Fruit fly (Drosophila melanogaster) whole organism, prepupa: ENCODE results near the gene abd-A.

Experiments used
- CG10669 ChIP-seq: fragments of 200-800 bp; sonication (Bioruptor generic); optimal IDR thresholded peaks from 3 replicates; lab custom pipeline; 2018; ENCODE audit warnings: missing biosample characterization, mild to moderate bottlenecking, missing genetic modification characterization, moderate library complexity
- CG11762 ChIP-seq: fragments of 200-800 bp; sonication (Bioruptor generic); optimal IDR thresholded peaks from 3 replicates; lab custom pipeline; 2016; ENCODE audit warnings: missing biosample characterization, missing genetic modification characterization; ENCODE audit not compliant: insufficient read depth
- CG11902 ChIP-seq: fragments of 200-800 bp; sonication (Bioruptor generic); optimal IDR thresholded peaks from 3 replicates; lab custom pipeline; 2016; ENCODE audit warnings: missing biosample characterization, missing genetic modification characterization
- CG1621 ChIP-seq: fragments of 200-800 bp; sonication (Bioruptor generic); optimal IDR thresholded peaks from 3 replicates; lab custom pipeline; 2018; ENCODE audit warnings: missing biosample characterization, mild to moderate bottlenecking, missing genetic modification characterization
- CG3032 ChIP-seq: fragments of 200-800 bp; optimal IDR thresholded peaks from 2 replicates; lab custom pipeline; 2019; ENCODE audit warnings: missing biosample characterization, mild to moderate bottlenecking, missing genetic modification characterization, moderate library complexity
- CG31627 ChIP-seq: fragments of 200-800 bp; sonication (Bioruptor generic); optimal IDR thresholded peaks from 3 replicates; lab custom pipeline; 2016; ENCODE audit warnings: missing biosample characterization, missing genetic modification characterization
- CG32006 ChIP-seq: fragments of 200-800 bp; sonication (Bioruptor generic); optimal IDR thresholded peaks from 3 replicates; lab custom pipeline; 2017; ENCODE audit warnings: missing biosample characterization, mild to moderate bottlenecking, missing genetic modification characterization
- CG3919 ChIP-seq: fragments of 200-800 bp; sonication (Bioruptor generic); optimal IDR thresholded peaks from 3 replicates; lab custom pipeline; 2016; ENCODE audit warnings: missing biosample characterization, missing genetic modification characterization
- CG4318 ChIP-seq: fragments of 200-800 bp; sonication (Bioruptor generic); optimal IDR thresholded peaks from 3 replicates; lab custom pipeline; 2017; ENCODE audit warnings: missing biosample characterization, mild to moderate bottlenecking, missing genetic modification characterization
- CG6276 ChIP-seq: fragments of 200-800 bp; sonication (Bioruptor generic); optimal IDR thresholded peaks from 2 replicates; lab custom pipeline; 2017; ENCODE audit warnings: missing biosample characterization, mild to moderate bottlenecking, missing genetic modification characterization
- CG6854 ChIP-seq: fragments of 200-800 bp; sonication (Bioruptor generic); optimal IDR thresholded peaks from 2 replicates; lab custom pipeline; 2017; ENCODE audit warnings: missing biosample characterization, mild to moderate bottlenecking, missing genetic modification characterization
- CG7368 ChIP-seq: fragments of 200-800 bp; sonication (Bioruptor generic); optimal IDR thresholded peaks from 3 replicates; lab custom pipeline; 2016; ENCODE audit warnings: missing biosample characterization, missing genetic modification characterization
- CG8319 ChIP-seq: fragments of 200-800 bp; sonication (Bioruptor generic); optimal IDR thresholded peaks from 3 replicates; lab custom pipeline; 2016; ENCODE audit warnings: missing biosample characterization, missing genetic modification characterization
- Eip75B ChIP-seq: fragments of 200-800 bp; sonication (Bioruptor generic); optimal IDR thresholded peaks from 3 replicates; lab custom pipeline; 2016; ENCODE audit warnings: missing biosample characterization, missing genetic modification characterization
- Eip78C ChIP-seq: fragments of 200-800 bp; sonication (Bioruptor generic); peaks from one replicate; lab custom pipeline; 2016; ENCODE audit warnings: missing biosample characterization, missing genetic modification characterization
- Ets96B ChIP-seq: fragments of 200-800 bp; optimal IDR thresholded peaks from 2 replicates; lab custom pipeline; 2019; ENCODE audit warnings: missing biosample characterization, mild to moderate bottlenecking, missing genetic modification characterization, moderate library complexity
- Lpt ChIP-seq: fragments of 200-800 bp; sonication (Bioruptor generic); optimal IDR thresholded peaks from 3 replicates; lab custom pipeline; 2016; ENCODE audit warnings: missing biosample characterization, missing genetic modification characterization
- Met ChIP-seq: fragments of 200-800 bp; sonication (Bioruptor generic); optimal IDR thresholded peaks from 3 replicates; lab custom pipeline; 2016; ENCODE audit warnings: missing biosample characterization, missing genetic modification characterization
- Smox ChIP-seq: fragments of 200-800 bp; sonication (Bioruptor generic); optimal IDR thresholded peaks from 3 replicates; lab custom pipeline; 2016; ENCODE audit warnings: missing biosample characterization, missing genetic modification characterization
- Sox102F ChIP-seq: fragments of 200-800 bp; sonication (Bioruptor generic); optimal IDR thresholded peaks from 2 replicates; lab custom pipeline; 2016; ENCODE audit warnings: missing biosample characterization, mild to moderate bottlenecking, missing genetic modification characterization
- Sox14 ChIP-seq: fragments of 200-800 bp; sonication (Bioruptor generic); optimal IDR thresholded peaks from 3 replicates; lab custom pipeline; 2016; ENCODE audit warnings: missing biosample characterization, missing genetic modification characterization
- Sox15 ChIP-seq: fragments of 200-800 bp; sonication (Bioruptor generic); optimal IDR thresholded peaks from 3 replicates; lab custom pipeline; 2016; ENCODE audit warnings: missing biosample characterization, missing genetic modification characterization
- achi ChIP-seq: fragments of 200-800 bp; sonication (Bioruptor generic); optimal IDR thresholded peaks from 3 replicates; lab custom pipeline; 2016; ENCODE audit warnings: missing biosample characterization, missing genetic modification characterization
- dsx ChIP-seq: fragments of 200-800 bp; optimal IDR thresholded peaks from 3 replicates; lab custom pipeline; 2019; ENCODE audit warnings: missing biosample characterization, mild to moderate bottlenecking, missing genetic modification characterization, moderate library complexity; ENCODE audit not compliant: poor library complexity, severe bottlenecking
- eg ChIP-seq: fragments of 200-800 bp; sonication (Bioruptor generic); IDR thresholded peaks from 3 replicates; pipeline ENCODE4 v1.3.6; 2022; ENCODE audit warnings: missing biosample characterization, missing genetic modification characterization
- esn ChIP-seq: fragments of 200-800 bp; sonication (Bioruptor generic); optimal IDR thresholded peaks from 2 replicates; lab custom pipeline; 2016; ENCODE audit warnings: missing biosample characterization, mild to moderate bottlenecking, missing genetic modification characterization, moderate library complexity
- fd85E ChIP-seq: fragments of 200-800 bp; sonication (Bioruptor generic); optimal IDR thresholded peaks from 3 replicates; lab custom pipeline; 2016; ENCODE audit warnings: missing biosample characterization, missing genetic modification characterization
- fkh ChIP-seq: fragments of 200-800 bp; sonication (Bioruptor generic); optimal IDR thresholded peaks from 3 replicates; lab custom pipeline; 2017; ENCODE audit warnings: missing biosample characterization, mild to moderate bottlenecking, missing genetic modification characterization, moderate library complexity
- lz ChIP-seq: fragments of 200-800 bp; sonication (Bioruptor generic); optimal IDR thresholded peaks from 3 replicates; lab custom pipeline; 2016; ENCODE audit warnings: missing biosample characterization, missing genetic modification characterization
- net ChIP-seq: fragments of 200-800 bp; sonication (Bioruptor generic); optimal IDR thresholded peaks from 3 replicates; lab custom pipeline; 2016; ENCODE audit warnings: missing biosample characterization, missing genetic modification characterization
- ss ChIP-seq, 2 experiments: fragments of 200-800 bp; sonication (Bioruptor generic); optimal IDR thresholded peaks; 2 replicates in 1 of 2; 3 replicates in 1 of 2; lab custom pipeline; 2017 to 2018; ENCODE audit warnings: mild to moderate bottlenecking in 2 of 2, missing biosample characterization in 2 of 2, missing genetic modification characterization in 2 of 2, moderate library complexity in 1 of 2
- svp ChIP-seq: fragments of 200-800 bp; sonication (Bioruptor generic); peaks from one replicate; lab custom pipeline; 2016; ENCODE audit warnings: missing biosample characterization, missing genetic modification characterization
- topi ChIP-seq: fragments of 200-800 bp; sonication (Bioruptor generic); optimal IDR thresholded peaks from 3 replicates; lab custom pipeline; 2016; ENCODE audit warnings: missing biosample characterization, missing genetic modification characterization
- vri ChIP-seq: fragments of 200-800 bp; sonication (Bioruptor generic); optimal IDR thresholded peaks from 3 replicates; lab custom pipeline; 2016; ENCODE audit warnings: missing biosample characterization, mild to moderate bottlenecking, missing genetic modification characterization

The abd-A gene

dm6 chr3R:16815728-16816127, 14.1 kb downstream of the abd-A start:
- TF ChIP-seq Eip75B (GFP tag; lab: Kevin White, UChicago), result no peak
- TF ChIP-seq CG3032 (tag; lab: Kevin White, UChicago), result no peak
- TF ChIP-seq CG7368 (GFP tag; lab: Kevin White, UChicago), result peak; percentile 15
- TF ChIP-seq svp (GFP tag; lab: Kevin White, UChicago), result peak; percentile 35

dm6 chr3R:16813116-16813752, 16.6 kb downstream of the abd-A start:
- TF ChIP-seq net (GFP tag; lab: Kevin White, UChicago), result no peak
- no peak for TF ChIP-seq Met
- TF ChIP-seq CG7368 (GFP tag; lab: Kevin White, UChicago), result no peak
- no peak for TF ChIP-seq CG6276
- TF ChIP-seq fkh, result no peak
- no peak for TF ChIP-seq CG31627 (GFP tag; lab: Kevin White, UChicago)
- TF ChIP-seq CG8319 (GFP tag; lab: Kevin White, UChicago), result no peak
- no peak for TF ChIP-seq Sox14 (GFP tag; lab: Kevin White, UChicago)

- TF ChIP-seq CG10669 (no peak), CG3919 (GFP tag; lab: Kevin White, UChicago) (peak; percentile 17), dsx (GFP tag; lab: Kevin White, UChicago) (peak; percentile 67), CG1621 (tag; lab: Kevin White, UChicago) (peak; percentile 48)
These were observed 18.1 kb downstream of the abd-A start for dm6 chr3R:16811781-16812207.

dm6 chr3R:16810885-16811284, 19.0 kb downstream of the abd-A start:
- TF ChIP-seq CG6854 (GFP tag; lab: Kevin White, UChicago) (no peak), CG4318 (no peak), CG7368 (GFP tag; lab: Kevin White, UChicago) (no peak), CG1621 (tag; lab: Kevin White, UChicago) (no peak), CG10669 (no peak), Ets96B (tag; lab: Kevin White, UChicago) (no peak), fd85E (no peak), Lpt (no peak), CG6276 (no peak), topi (GFP tag; lab: Kevin White, UChicago) (no peak), Smox (GFP tag; lab: Kevin White, UChicago) (no peak), eg (no peak), CG11902 (GFP tag; lab: Kevin White, UChicago) (no peak), svp (GFP tag; lab: Kevin White, UChicago) (no peak), CG11762 (GFP tag; lab: Kevin White, UChicago) (no peak), esn (GFP tag; lab: Kevin White, UChicago) (no peak), CG32006 (GFP tag; lab: Kevin White, UChicago) (no peak), Sox15 (no peak)

dm6 chr3R:16806141-16806540, 23.7 kb downstream of the abd-A start:
- TF ChIP-seq CG6854 (GFP tag; lab: Kevin White, UChicago) (no peak), lz (GFP tag; lab: Kevin White, UChicago) (no peak), fd85E (no peak), Eip78C (GFP tag; lab: Kevin White, UChicago) (no peak), CG10669 (no peak), CG6276 (no peak), Sox102F (GFP tag; lab: Kevin White, UChicago) (no peak), CG4318 (no peak), CG7368 (GFP tag; lab: Kevin White, UChicago) (no peak), achi (GFP tag; lab: Kevin White, UChicago) (no peak), CG11762 (GFP tag; lab: Kevin White, UChicago) (no peak), ss (GFP tag; optimal IDR thresholded peaks at IDR 0.05; lab: Kevin White, UChicago) (no peak), Ets96B (tag; lab: Kevin White, UChicago) (no peak), CG3919 (GFP tag; lab: Kevin White, UChicago) (no peak), vri (GFP tag; lab: Kevin White, UChicago) (no peak)
